Worm (Caenorhabditis elegans): ENCODE measurements around the gene mpz-3.

Gene mpz-3

ce11 chrII:6587264-6587870, 22.2 kb upstream of the mpz-3 start, which contains the start of gene C56C10.7:
C56C10.7 (minus strand) TSS chrII:6587575.
- TF ChIP-seq W03F9.2 (tag; optimal IDR thresholded peaks at IDR 0.05) (no peak), him-1 (tag; optimal IDR thresholded peaks at IDR 0.05) (no peak)

ce11 chrII:6582758-6583157, 17.6 kb upstream of the mpz-3 start, which contains the start of gene C56C10.4:
C56C10.4 (plus strand) TSS chrII:6583058.
- TF ChIP-seq dao-5 (tag; optimal IDR thresholded peaks at IDR 0.05) (no peak), him-1 (tag; optimal IDR thresholded peaks at IDR 0.05) (no peak), W03F9.2 (tag; optimal IDR thresholded peaks at IDR 0.05) (no peak)

ce11 chrII:6581236-6581635, 16.0 kb upstream of the mpz-3 start, which contains the start of gene C56C10.6:
C56C10.6 (minus strand) TSS chrII:6581336.
- TF ChIP-seq him-1 (tag; optimal IDR thresholded peaks at IDR 0.05), result no peak
- TF ChIP-seq dao-5 (tag; optimal IDR thresholded peaks at IDR 0.05), result no peak
- no peak for TF ChIP-seq W03F9.2 (tag; optimal IDR thresholded peaks at IDR 0.05)

- TF ChIP-seq him-1 (tag; optimal IDR thresholded peaks at IDR 0.05) (no peak), dao-5 (tag; optimal IDR thresholded peaks at IDR 0.05) (no peak), W03F9.2 (tag; optimal IDR thresholded peaks at IDR 0.05) (no peak)
These were observed 13.2 kb upstream of the mpz-3 start, which contains the start of gene sra-31 for ce11 chrII:6578378-6578777. sra-31 (minus strand) TSS chrII:6578478.

ce11 chrII:6575647-6576046, 10.5 kb upstream of the mpz-3 start, which contains the start of gene sra-29:
sra-29 (minus strand) TSS chrII:6575747.
- no peak for TF ChIP-seq him-1 (tag; optimal IDR thresholded peaks at IDR 0.05)
- TF ChIP-seq dao-5 (tag; optimal IDR thresholded peaks at IDR 0.05), result no peak
- no peak for TF ChIP-seq W03F9.2 (tag; optimal IDR thresholded peaks at IDR 0.05)

- no peak for TF ChIP-seq him-1 (tag; optimal IDR thresholded peaks at IDR 0.05)
- TF ChIP-seq W03F9.2 (tag; optimal IDR thresholded peaks at IDR 0.05), result no peak
- no peak for TF ChIP-seq dao-5 (tag; optimal IDR thresholded peaks at IDR 0.05)
These were observed 8.5 kb upstream of the mpz-3 start, which contains the start of gene sra-28 for ce11 chrII:6573677-6574076. sra-28 (minus strand) TSS chrII:6573777.

ce11 chrII:6568707-6569106, 3.5 kb upstream of the mpz-3 start, which contains the start of gene sra-27:
sra-27 (plus strand) TSS chrII:6569007.
- TF ChIP-seq him-1 (tag; optimal IDR thresholded peaks at IDR 0.05), result no peak
- no peak for TF ChIP-seq W03F9.2 (tag; optimal IDR thresholded peaks at IDR 0.05)

DNA sequence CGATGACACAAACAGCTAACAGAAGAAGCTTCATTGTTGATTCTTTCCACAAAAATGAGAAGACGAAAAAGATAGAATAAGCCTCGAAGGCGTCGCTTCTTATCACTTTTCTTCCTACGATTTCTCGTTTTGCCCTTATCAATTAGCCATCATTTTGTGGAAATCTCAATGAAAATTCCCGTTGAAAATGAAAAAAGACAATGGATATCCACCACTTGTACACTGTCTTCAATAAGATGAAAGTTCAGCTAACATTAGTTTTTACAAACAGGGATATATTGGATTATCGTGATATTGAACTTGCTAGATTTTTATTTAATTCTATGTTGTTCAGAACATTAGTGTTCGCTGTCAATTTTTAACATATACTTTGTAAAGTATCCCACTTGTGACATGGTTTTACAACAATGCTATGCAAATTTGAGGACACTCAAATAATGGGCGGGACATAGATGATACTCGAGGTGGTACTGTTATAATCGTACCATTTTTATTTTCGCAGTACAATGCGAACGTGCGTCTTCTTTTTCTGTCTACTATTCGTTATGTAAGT, 1.5 kb upstream of the mpz-3 start, which contains the start of the genes F18C5.5 and F18C5.9:
Gene F18C5.5, minus strand, starts transcription at position 101 of the 553 bp plus-strand sequence.
Gene F18C5.9, plus strand, starts transcription at position 503 of the 553 bp plus-strand sequence.
- TF ChIP-seq W03F9.2 (tag; optimal IDR thresholded peaks at IDR 0.05), result no peak
- no peak for TF ChIP-seq him-1 (tag; optimal IDR thresholded peaks at IDR 0.05)
- TF ChIP-seq dao-5 (tag; optimal IDR thresholded peaks at IDR 0.05), result no peak

DNA sequence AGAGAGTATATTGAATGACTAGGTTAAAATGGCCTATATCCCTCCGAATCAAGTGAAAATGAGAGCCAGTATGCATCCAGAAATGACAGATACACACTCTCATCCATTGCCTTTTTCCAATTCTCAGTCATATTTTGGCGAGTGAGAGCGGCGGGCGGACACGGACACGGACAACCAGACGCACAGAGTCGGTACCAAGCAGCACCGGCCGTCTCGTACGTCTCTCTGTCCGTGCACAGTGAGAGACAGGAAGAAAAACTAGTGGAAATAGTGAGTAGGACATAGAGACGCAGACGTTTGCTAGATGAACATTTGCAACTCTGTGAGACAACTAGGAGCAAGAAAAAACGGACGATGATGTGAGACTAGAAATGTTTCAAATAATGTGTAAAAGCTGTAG, 2.0 kb downstream of the mpz-3 start:
- no peak for TF ChIP-seq him-1 (tag; optimal IDR thresholded peaks at IDR 0.05)
- no peak for TF ChIP-seq W03F9.2 (tag; optimal IDR thresholded peaks at IDR 0.05)
- no peak for TF ChIP-seq dao-5 (tag; optimal IDR thresholded peaks at IDR 0.05)

DNA sequence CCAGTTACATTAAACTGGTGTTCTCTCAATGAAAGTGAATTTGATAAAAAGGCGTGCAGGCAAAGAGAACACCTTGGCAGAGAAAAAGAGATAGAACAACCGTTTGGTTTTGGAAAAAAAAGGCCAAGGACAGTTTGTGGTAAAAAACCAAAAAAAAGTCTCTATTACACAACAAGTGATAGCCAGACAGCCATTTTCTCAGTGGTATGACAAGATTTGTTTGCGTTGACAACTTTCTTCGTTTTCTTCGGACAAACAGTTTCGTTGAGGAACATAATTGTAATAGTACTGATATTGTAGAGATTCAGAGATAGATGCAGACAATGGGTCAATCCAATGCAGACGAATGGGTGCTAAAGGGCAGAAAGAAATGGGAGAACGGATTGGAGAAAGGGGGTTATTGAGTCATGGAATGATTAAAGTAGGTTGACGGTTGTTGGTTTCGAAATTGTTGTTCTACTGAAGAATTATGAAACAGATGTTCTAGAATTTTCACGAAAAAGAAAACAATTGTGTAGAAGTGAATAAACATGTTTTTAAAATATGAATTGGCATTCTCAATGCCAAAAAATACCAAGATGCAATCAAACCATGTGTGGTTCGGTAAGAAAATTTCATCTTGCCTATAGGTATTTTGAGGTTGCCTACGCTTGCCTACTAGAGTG, 2.9 kb downstream of the mpz-3 start:
- TF ChIP-seq him-1 (tag; optimal IDR thresholded peaks at IDR 0.05) (no peak), dao-5 (tag; optimal IDR thresholded peaks at IDR 0.05) (no peak), W03F9.2 (tag; optimal IDR thresholded peaks at IDR 0.05) (no peak)

- TF ChIP-seq W03F9.2 (tag; optimal IDR thresholded peaks at IDR 0.05) (no peak), dao-5 (tag; optimal IDR thresholded peaks at IDR 0.05) (no peak), him-1 (tag; optimal IDR thresholded peaks at IDR 0.05) (no peak)
These were observed 3.9 kb downstream of the mpz-3 start, which contains the start of gene F18C5.10 for ce11 chrII:6561300-6561699. F18C5.10 (minus strand) TSS chrII:6561444.

DNA sequence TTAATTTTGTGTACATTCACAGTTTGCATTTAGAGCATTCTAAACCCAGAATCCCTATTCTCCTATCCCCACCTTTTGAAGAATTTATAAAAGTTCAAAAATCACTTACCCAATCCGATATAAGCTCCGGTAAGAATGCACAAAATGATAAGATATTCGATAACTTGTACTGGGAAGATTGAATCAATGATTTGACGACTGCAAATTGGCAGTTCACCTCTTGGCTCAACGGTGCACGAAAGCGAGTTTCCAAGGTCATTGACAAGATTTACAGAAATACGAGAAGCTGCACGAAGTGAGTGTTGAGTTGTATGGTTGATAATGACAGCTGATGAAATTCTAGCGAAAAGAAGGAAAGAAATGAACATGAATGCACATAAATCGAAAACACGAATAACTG, 4.9 kb downstream of the mpz-3 start:
- TF ChIP-seq W03F9.2 (tag; optimal IDR thresholded peaks at IDR 0.05), result no peak
- TF ChIP-seq dao-5 (tag; optimal IDR thresholded peaks at IDR 0.05), result no peak
- TF ChIP-seq him-1 (tag; optimal IDR thresholded peaks at IDR 0.05), result no peak

- TF ChIP-seq dao-5 (tag; optimal IDR thresholded peaks at IDR 0.05) (no peak), him-1 (tag; optimal IDR thresholded peaks at IDR 0.05) (no peak), W03F9.2 (tag; optimal IDR thresholded peaks at IDR 0.05) (no peak)
These were observed 6.3 kb downstream of the mpz-3 start for ce11 chrII:6558887-6559286.

DNA sequence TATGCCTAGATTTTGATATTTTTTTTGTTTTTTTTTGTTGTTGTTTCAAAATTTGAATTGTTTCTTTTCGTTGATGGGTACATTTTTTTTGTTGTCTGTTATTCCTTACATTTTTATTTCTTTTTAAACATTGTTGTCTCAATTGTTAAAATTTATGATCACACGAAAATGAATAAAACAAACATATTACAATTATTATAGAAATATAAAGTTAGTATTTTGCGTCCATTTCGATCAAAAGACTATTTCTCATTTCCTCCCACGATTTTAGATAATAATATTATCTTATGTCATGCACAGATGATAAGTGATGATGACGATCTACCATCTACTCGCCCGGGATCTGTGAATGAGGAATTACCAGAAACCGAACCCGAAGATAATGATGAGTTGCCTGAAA, 10.5 kb downstream of the mpz-3 start, which contains the start of gene wrn-1:
Gene wrn-1, plus strand, starts transcription at position 301 of the 400 bp plus-strand sequence.
- no peak for TF ChIP-seq him-1 (tag; optimal IDR thresholded peaks at IDR 0.05)
- no peak for TF ChIP-seq dao-5 (tag; optimal IDR thresholded peaks at IDR 0.05)
- TF ChIP-seq W03F9.2 (tag; optimal IDR thresholded peaks at IDR 0.05), result no peak
